Fruit fly (Drosophila melanogaster) whole organism, embryonic: ENCODE measurements around the gene CG9270.

Experiments used
- ATbp ChIP-seq: fragments of 200-800 bp; sonication (Bioruptor generic); optimal IDR thresholded peaks from 2 replicates; lab custom pipeline; 2017; ENCODE audit warnings: missing biosample characterization, mild to moderate bottlenecking, missing genetic modification characterization, missing genetic modification reagents
- Bdp1 ChIP-seq: fragments of 200-800 bp; sonication (Bioruptor generic); optimal IDR thresholded peaks from 3 replicates; lab custom pipeline; 2016; ENCODE audit warnings: missing biosample characterization, missing genetic modification characterization
- CG10209 ChIP-seq: fragments of 200-800 bp; sonication (Bioruptor generic); optimal IDR thresholded peaks from 3 replicates; lab custom pipeline; 2017; ENCODE audit warnings: missing biosample characterization, mild to moderate bottlenecking, missing genetic modification characterization, missing genetic modification reagents
- CG10321 ChIP-seq: fragments of 200-800 bp; sonication (Bioruptor generic); IDR thresholded peaks from 2 replicates; pipeline ENCODE4 v1.3.6; 2022; ENCODE audit warnings: missing biosample characterization, missing genetic modification characterization
- CG1233 ChIP-seq: fragments of 200-800 bp; sonication (Bioruptor generic); optimal IDR thresholded peaks from 4 replicates; lab custom pipeline; 2018; ENCODE audit warnings: missing biosample characterization, mild to moderate bottlenecking, missing genetic modification characterization
- CG13894 ChIP-seq: fragments of 200-800 bp; sonication (Bioruptor generic); optimal IDR thresholded peaks from 3 replicates; lab custom pipeline; 2018; ENCODE audit warnings: missing biosample characterization, mild to moderate bottlenecking, missing genetic modification characterization, moderate library complexity
- CG15514 ChIP-seq: fragments of 200-800 bp; sonication (Bioruptor generic); optimal IDR thresholded peaks from 3 replicates; lab custom pipeline; 2017; ENCODE audit warnings: missing biosample characterization, missing genetic modification characterization, mild to moderate bottlenecking, moderate library complexity, missing genetic modification reagents
- CG15696 ChIP-seq: fragments of 200-800 bp; sonication (Bioruptor generic); optimal IDR thresholded peaks from 2 replicates; lab custom pipeline; 2019; ENCODE audit warnings: missing biosample characterization, mild to moderate bottlenecking, missing genetic modification characterization, moderate library complexity
- CG1602 ChIP-seq: fragments of 200-800 bp; sonication (Bioruptor generic); optimal IDR thresholded peaks from 3 replicates; lab custom pipeline; 2016; ENCODE audit warnings: missing biosample characterization, missing genetic modification characterization
- CG17359 ChIP-seq: fragments of 200-800 bp; sonication (Bioruptor generic); optimal IDR thresholded peaks from 3 replicates; lab custom pipeline; 2018; ENCODE audit warnings: missing biosample characterization, mild to moderate bottlenecking, missing genetic modification characterization, moderate library complexity
- CG33213 ChIP-seq: fragments of 200-800 bp; sonication (Bioruptor generic); optimal IDR thresholded peaks from 3 replicates; lab custom pipeline; 2016; ENCODE audit warnings: missing biosample characterization, missing genetic modification characterization
- CG4424 ChIP-seq: fragments of 200-800 bp; sonication (Bioruptor generic); optimal IDR thresholded peaks from 3 replicates; lab custom pipeline; 2016; ENCODE audit warnings: missing biosample characterization, missing genetic modification characterization
- CG5245 ChIP-seq: fragments of 200-800 bp; sonication (Bioruptor generic); optimal IDR thresholded peaks from 3 replicates; lab custom pipeline; 2016; ENCODE audit warnings: missing biosample characterization, missing genetic modification characterization
- CG7928 ChIP-seq: fragments of 200-800 bp; sonication (Bioruptor generic); optimal IDR thresholded peaks from 2 replicates; lab custom pipeline; 2017; ENCODE audit warnings: missing biosample characterization, mild to moderate bottlenecking, missing genetic modification characterization
- CG7987 ChIP-seq: fragments of 200-800 bp; sonication (Bioruptor generic); optimal IDR thresholded peaks from 2 replicates; lab custom pipeline; 2018; ENCODE audit warnings: missing biosample characterization, mild to moderate bottlenecking, missing genetic modification characterization, moderate library complexity
- CG8290 ChIP-seq, 3 experiments: fragments of 200-800 bp; sonication (Bioruptor generic); optimal IDR thresholded peaks; 2 replicates each; lab custom pipeline; 2016 to 2019; ENCODE audit warnings: missing biosample characterization in 3 of 3, missing genetic modification characterization in 3 of 3, mild to moderate bottlenecking in 2 of 3, moderate library complexity in 1 of 3
- CG9727 ChIP-seq: fragments of 200-800 bp; sonication (Bioruptor generic); optimal IDR thresholded peaks from 3 replicates; lab custom pipeline; 2017; ENCODE audit warnings: missing biosample characterization, mild to moderate bottlenecking, missing genetic modification characterization
- CG9817 ChIP-seq: fragments of 200-800 bp; sonication (Bioruptor generic); optimal IDR thresholded peaks from 2 replicates; lab custom pipeline; 2018; ENCODE audit warnings: missing biosample characterization, mild to moderate bottlenecking, missing genetic modification characterization, moderate library complexity
- Doc2 ChIP-seq: fragments of 200-800 bp; sonication (Bioruptor generic); IDR thresholded peaks from 2 replicates; pipeline ENCODE4 v1.3.6; 2022; ENCODE audit warnings: missing biosample characterization, missing genetic modification characterization
- Hmx ChIP-seq: fragments of 200-800 bp; sonication (Bioruptor generic); optimal IDR thresholded peaks from 2 replicates; lab custom pipeline; 2016; ENCODE audit warnings: missing biosample characterization, missing genetic modification characterization
- Lpt ChIP-seq: fragments of >200 bp; optimal IDR thresholded peaks from 2 replicates; lab custom pipeline; 2018; ENCODE audit warnings: missing biosample characterization, missing genetic modification characterization
- Mad ChIP-seq: fragments of 200-800 bp; sonication (Bioruptor generic); optimal IDR thresholded peaks from 2 replicates; lab custom pipeline; 2016; ENCODE audit warnings: missing biosample characterization, missing genetic modification characterization
- Med ChIP-seq: fragments of 200-800 bp; sonication (Bioruptor generic); peaks from one replicate; lab custom pipeline; 2016; ENCODE audit warnings: missing biosample characterization, missing genetic modification characterization, mild to moderate bottlenecking, inconsistent platforms, moderate library complexity
- Mrtf ChIP-seq: fragments of 200-800 bp; sonication (Bioruptor generic); IDR thresholded peaks from 3 replicates; pipeline ENCODE4 v1.3.6; 2022; ENCODE audit warnings: missing biosample characterization, missing genetic modification characterization
- PHDP ChIP-seq: fragments of 200-800 bp; sonication (Bioruptor generic); optimal IDR thresholded peaks from 3 replicates; lab custom pipeline; 2018; ENCODE audit warnings: missing biosample characterization, mild to moderate bottlenecking, missing genetic modification characterization, moderate library complexity
- Stat92E ChIP-seq, 3 experiments: fragments of >200 bp in 2 of 3; fragments of 200-800 bp in 1 of 3; sonication (Bioruptor generic) in 1 of 3; optimal IDR thresholded peaks; 2 replicates each; lab custom pipeline; 2017 to 2019; ENCODE audit warnings: missing biosample characterization in 3 of 3, missing genetic modification characterization in 3 of 3, mild to moderate bottlenecking in 1 of 3, moderate library complexity in 1 of 3
- Trl ChIP-seq, 3 experiments: fragments of >200 bp in 2 of 3; fragments of 200-800 bp in 1 of 3; sonication (Bioruptor generic) in 1 of 3; optimal IDR thresholded peaks; 2 replicates in 1 of 3; 3 replicates in 2 of 3; lab custom pipeline; 2016 to 2017; ENCODE audit warnings: missing biosample characterization in 1 of 3, missing genetic modification characterization in 1 of 3
- al ChIP-seq: fragments of 200-800 bp; sonication (Bioruptor generic); IDR thresholded peaks from 2 replicates; pipeline ENCODE4 v1.3.6; 2022; ENCODE audit warnings: missing biosample characterization, missing genetic modification characterization
- crol ChIP-seq: fragments of 200-800 bp; sonication (Bioruptor generic); IDR thresholded peaks from 2 replicates; pipeline ENCODE4 v1.3.6; 2022; ENCODE audit warnings: missing biosample characterization, missing genetic modification characterization
- disco-r ChIP-seq: fragments of 200-800 bp; sonication (Bioruptor generic); optimal IDR thresholded peaks from 2 replicates; lab custom pipeline; 2016; ENCODE audit warnings: missing biosample characterization, missing genetic modification characterization
- dm ChIP-seq: fragments of 200-800 bp; sonication (Bioruptor generic); optimal IDR thresholded peaks from 3 replicates; lab custom pipeline; 2016; ENCODE audit warnings: missing biosample characterization, missing genetic modification characterization
- hbn ChIP-seq: fragments of 200-800 bp; sonication (Bioruptor generic); IDR thresholded peaks from 2 replicates; pipeline ENCODE4 v1.3.6; 2022; ENCODE audit warnings: missing biosample characterization, missing genetic modification characterization; ENCODE audit not compliant: partially characterized antibody
- lilli ChIP-seq: fragments of 200-800 bp; sonication (Bioruptor generic); optimal IDR thresholded peaks from 3 replicates; lab custom pipeline; 2016; ENCODE audit warnings: missing biosample characterization, missing genetic modification characterization
- mam ChIP-seq: fragments of 200-800 bp; sonication (Bioruptor generic); optimal IDR thresholded peaks from 3 replicates; lab custom pipeline; 2016; ENCODE audit warnings: missing biosample characterization, missing genetic modification characterization
- nerfin-2 ChIP-seq: fragments of 200-800 bp; sonication (Bioruptor generic); IDR thresholded peaks from 2 replicates; pipeline ENCODE4 v1.3.6; 2022; ENCODE audit warnings: missing biosample characterization, missing genetic modification characterization; ENCODE audit not compliant: partially characterized antibody
- otp ChIP-seq: fragments of 200-800 bp; sonication (Bioruptor generic); IDR thresholded peaks from 3 replicates; pipeline ENCODE4, ENCODE4 v1.3.6; 2022; ENCODE audit warnings: missing biosample characterization, missing genetic modification characterization
- pum ChIP-seq: fragments of 200-800 bp; sonication (Bioruptor generic); optimal IDR thresholded peaks from 2 replicates; lab custom pipeline; 2016; ENCODE audit warnings: missing biosample characterization, missing genetic modification characterization
- sc ChIP-seq, 3 experiments: fragments of >200 bp in 2 of 3; fragments of 200-800 bp in 1 of 3; sonication (Bioruptor generic) in 1 of 3; optimal IDR thresholded peaks; 2 replicates in 2 of 3; 3 replicates in 1 of 3; lab custom pipeline; 2017; ENCODE audit warnings: mild to moderate bottlenecking in 1 of 3, missing biosample characterization in 1 of 3, missing genetic modification characterization in 1 of 3, missing genetic modification reagents in 1 of 3
- sens ChIP-seq: fragments of 200-800 bp; sonication (Bioruptor generic); peaks from one replicate; lab custom pipeline; 2016; ENCODE audit warnings: missing biosample characterization, missing genetic modification characterization
- sens-2 ChIP-seq: fragments of 200-800 bp; sonication (Bioruptor generic); IDR thresholded peaks from 2 replicates; pipeline ENCODE4 v1.3.6; 2022; ENCODE audit warnings: missing biosample characterization, missing genetic modification characterization
- sna ChIP-seq: fragments of 200-800 bp; sonication (Bioruptor generic); IDR thresholded peaks from 2 replicates; pipeline ENCODE4 v1.3.6; 2022; ENCODE audit warnings: missing biosample characterization, missing genetic modification characterization; ENCODE audit not compliant: partially characterized antibody
- sob ChIP-seq: fragments of 200-800 bp; sonication (Bioruptor generic); IDR thresholded peaks from 2 replicates; pipeline ENCODE4 v1.3.6; 2022; ENCODE audit warnings: missing biosample characterization, missing genetic modification characterization
- sqz ChIP-seq: fragments of 200-800 bp; sonication (Bioruptor generic); optimal IDR thresholded peaks from 3 replicates; lab custom pipeline; 2018; ENCODE audit warnings: missing biosample characterization, mild to moderate bottlenecking, missing genetic modification characterization
- ttk ChIP-seq: fragments of 200-800 bp; sonication (Bioruptor generic); IDR thresholded peaks from 2 replicates; pipeline ENCODE4 v2.1.2; 2022; ENCODE audit warnings: missing biosample characterization, missing genetic modification characterization
- wdn ChIP-seq: fragments of 200-800 bp; sonication (Bioruptor generic); IDR thresholded peaks from 2 replicates; pipeline ENCODE4 v1.3.6; 2022; ENCODE audit warnings: missing biosample characterization, missing genetic modification characterization
- wek ChIP-seq: fragments of 200-800 bp; sonication (Bioruptor generic); optimal IDR thresholded peaks from 3 replicates; lab custom pipeline; 2018; ENCODE audit warnings: missing biosample characterization, mild to moderate bottlenecking, missing genetic modification characterization, moderate library complexity
- yki ChIP-seq: fragments of >200 bp; optimal IDR thresholded peaks from 3 replicates; lab custom pipeline; 2018
- z ChIP-seq: fragments of 200-800 bp; sonication (Bioruptor generic); IDR thresholded peaks from 3 replicates; pipeline ENCODE4 v1.3.6; 2022; ENCODE audit warnings: missing biosample characterization, missing genetic modification characterization
- zfh2 ChIP-seq: fragments of 200-800 bp; sonication (Bioruptor generic); optimal IDR thresholded peaks from 2 replicates; lab custom pipeline; 2016; ENCODE audit warnings: missing biosample characterization, missing genetic modification characterization

The CG9270 gene

DNA sequence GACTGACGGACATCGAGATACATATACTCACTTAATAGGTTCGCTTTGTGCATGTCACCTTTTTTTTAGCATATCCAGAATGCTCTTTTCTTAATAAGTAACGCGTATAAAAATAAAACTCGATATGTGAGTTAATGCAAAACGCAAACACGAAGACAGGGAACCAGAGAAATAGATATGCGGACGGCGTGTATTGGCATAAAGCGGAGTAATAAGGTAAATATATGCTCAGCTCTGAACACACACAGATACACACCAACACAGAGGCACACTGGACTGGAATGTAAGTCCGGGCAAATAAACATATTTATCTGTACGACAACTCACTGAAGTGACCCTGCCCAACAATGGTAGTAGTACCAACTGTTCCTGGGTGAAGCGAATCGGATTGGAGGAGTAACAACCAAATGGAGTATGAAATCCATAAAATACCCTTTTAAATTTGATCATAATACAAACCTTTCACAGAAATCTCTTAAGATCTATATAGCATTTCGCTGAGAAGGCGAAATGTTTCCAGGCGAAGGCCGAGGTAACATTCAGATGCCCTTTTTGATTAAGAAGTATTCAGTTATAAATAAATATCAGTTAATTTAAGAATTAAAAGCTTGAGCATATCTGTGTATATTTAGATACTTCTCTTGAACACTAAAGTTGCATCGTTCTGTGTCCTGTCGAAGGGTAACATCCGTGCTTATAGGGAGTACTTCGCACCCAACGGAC is 1.6 kb upstream of the CG9270 start (continued):
- TF ChIP-seq nerfin-2 (GFP tag; lab: Robert Waterston, UW): no peak
- TF ChIP-seq mam (GFP tag; lab: Kevin White, UChicago): no peak
- no peak for TF ChIP-seq lilli (GFP tag; lab: Kevin White, UChicago)
- peak; percentile 20 for TF ChIP-seq CG33213 (GFP tag; lab: Kevin White, UChicago)
- no peak for TF ChIP-seq CG8290 (GFP tag; optimal IDR thresholded peaks at IDR 0.05; lab: Kevin White, UChicago)
- peak in 1 of 2 experiments; percentile 0 for TF ChIP-seq CG8290 (tag; optimal IDR thresholded peaks at IDR 0.05; lab: Kevin White, UChicago)
- no peak for TF ChIP-seq pum (GFP tag; lab: Kevin White, UChicago)
- TF ChIP-seq CG10321 (GFP tag; lab: Robert Waterston, UW): no peak
- no peak for TF ChIP-seq disco-r (GFP tag; lab: Kevin White, UChicago)
- no peak for TF ChIP-seq sna (GFP tag; lab: Robert Waterston, UW)
- peak; percentile 18 for TF ChIP-seq CG1233 (GFP tag; lab: Kevin White, UChicago)
- TF ChIP-seq Doc2 (GFP tag; lab: Robert Waterston, UW): no peak
- no peak for TF ChIP-seq Hmx (GFP tag; lab: Kevin White, UChicago)
- peak; percentile 30 for TF ChIP-seq CG10209
- TF ChIP-seq CG9727 (GFP tag; lab: Kevin White, UChicago): no peak
- TF ChIP-seq Mrtf: no peak
- TF ChIP-seq al (GFP tag; lab: Robert Waterston, UW): no peak
- no peak for TF ChIP-seq CG13894 (tag; lab: Kevin White, UChicago)
- no peak for TF ChIP-seq yki (lab: Kevin White, UChicago)
- TF ChIP-seq hbn (GFP tag; lab: Robert Waterston, UW): no peak
- TF ChIP-seq CG4424 (GFP tag; lab: Kevin White, UChicago): no peak
- TF ChIP-seq sens-2: no peak
- TF ChIP-seq CG15514 (GFP tag; lab: Kevin White, UChicago): no peak
- TF ChIP-seq CG15696 (tag; lab: Kevin White, UChicago): peak; percentile 76
- TF ChIP-seq Stat92E (GFP tag; optimal IDR thresholded peaks at IDR 0.05; lab: Kevin White, UChicago): no peak
- no peak for TF ChIP-seq CG17359 (tag; lab: Kevin White, UChicago)
- no peak for TF ChIP-seq sob (GFP tag; lab: Robert Waterston, UW)
- no peak for TF ChIP-seq otp
- TF ChIP-seq CG5245: no peak
- TF ChIP-seq CG7987: peak; percentile 32
- TF ChIP-seq sc (optimal IDR thresholded peaks at IDR 0.05; lab: Kevin White, UChicago): no peak
- TF ChIP-seq sc (GFP tag; optimal IDR thresholded peaks at IDR 0.05; lab: Kevin White, UChicago): peak; percentile 8
- peak; percentile 28 for TF ChIP-seq wek
- TF ChIP-seq dm (GFP tag; lab: Kevin White, UChicago): no peak
- no peak for TF ChIP-seq Bdp1 (GFP tag; lab: Kevin White, UChicago)
- TF ChIP-seq Mad (GFP tag; lab: Kevin White, UChicago): no peak
- no peak for TF ChIP-seq ttk (GFP tag; lab: Robert Waterston, UW)
- no peak for TF ChIP-seq wdn (GFP tag; lab: Robert Waterston, UW)
- no peak for TF ChIP-seq zfh2
- no peak for TF ChIP-seq CG1602 (GFP tag; lab: Kevin White, UChicago)
- no peak for TF ChIP-seq PHDP (tag; lab: Kevin White, UChicago)
- peak; percentile 8 for TF ChIP-seq sens (GFP tag; lab: Kevin White, UChicago)
- TF ChIP-seq Lpt (GFP tag; lab: Kevin White, UChicago): no peak
- TF ChIP-seq CG7928: no peak
- TF ChIP-seq z (GFP tag; lab: Robert Waterston, UW): 0 out of 3 replicates have a peak, but pooled peaks have one; percentile 33
- TF ChIP-seq ATbp (GFP tag; lab: Kevin White, UChicago): peak; percentile 3
- no peak for TF ChIP-seq sqz
- TF ChIP-seq Med: peak; percentile 65
- TF ChIP-seq CG9817 (tag; lab: Kevin White, UChicago): no peak
- no peak for TF ChIP-seq Trl (optimal IDR thresholded peaks at IDR 0.05; lab: Kevin White, UChicago)
- no peak for TF ChIP-seq Trl (GFP tag; optimal IDR thresholded peaks at IDR 0.05; lab: Kevin White, UChicago)
- TF ChIP-seq crol (GFP tag; lab: Robert Waterston, UW): no peak
